Worm (Caenorhabditis elegans) whole organism, late embryonic: ENCODE data around the gene slt-1.

Experiments
- K09A11.1 ChIP-seq: sonication (generic microtip); optimal IDR thresholded peaks from 2 replicates; lab custom pipeline; 2017; ENCODE audit warnings: antibody characterized with exemption, mild to moderate bottlenecking, missing genetic modification characterization, missing compliant biosample characterization; ENCODE audit not compliant: insufficient read depth
- ama-1 ChIP-seq: fragments of 150-350 bp; optimal IDR thresholded peaks from 2 replicates; lab custom pipeline; 2014
- ceh-24 ChIP-seq: sonication (generic microtip); optimal IDR thresholded peaks from 2 replicates; lab custom pipeline; 2016; ENCODE audit warnings: mild to moderate bottlenecking, missing genetic modification characterization, missing compliant biosample characterization
- ceh-31 ChIP-seq: sonication (generic microtip); optimal IDR thresholded peaks from 2 replicates; lab custom pipeline; 2016; ENCODE audit warnings: missing genetic modification characterization, missing compliant biosample characterization
- che-1 ChIP-seq: sonication (generic microtip); optimal IDR thresholded peaks from 2 replicates; lab custom pipeline; 2016; ENCODE audit warnings: mild to moderate bottlenecking, missing genetic modification characterization, missing compliant biosample characterization
- pat-9 ChIP-seq: fragments of 200-800 bp; sonication (Bioruptor generic); optimal IDR thresholded peaks from 2 replicates; lab custom pipeline; 2018; ENCODE audit warnings: mild to moderate bottlenecking, missing genetic modification characterization, moderate library complexity, missing compliant biosample characterization
- pha-4 ChIP-seq: fragments of 150-350 bp; optimal IDR thresholded peaks from 2 replicates; lab custom pipeline; 2018; ENCODE audit warnings: missing biosample characterization, missing genetic modification reagents, missing genetic modification characterization
- unc-86 ChIP-seq: sonication (generic microtip); optimal IDR thresholded peaks from 2 replicates; lab custom pipeline; 2016; ENCODE audit warnings: missing genetic modification characterization, missing compliant biosample characterization
- ztf-16 ChIP-seq: sonication (generic microtip); optimal IDR thresholded peaks from 2 replicates; lab custom pipeline; 2017; ENCODE audit warnings: missing genetic modification characterization, missing compliant biosample characterization

DNA sequence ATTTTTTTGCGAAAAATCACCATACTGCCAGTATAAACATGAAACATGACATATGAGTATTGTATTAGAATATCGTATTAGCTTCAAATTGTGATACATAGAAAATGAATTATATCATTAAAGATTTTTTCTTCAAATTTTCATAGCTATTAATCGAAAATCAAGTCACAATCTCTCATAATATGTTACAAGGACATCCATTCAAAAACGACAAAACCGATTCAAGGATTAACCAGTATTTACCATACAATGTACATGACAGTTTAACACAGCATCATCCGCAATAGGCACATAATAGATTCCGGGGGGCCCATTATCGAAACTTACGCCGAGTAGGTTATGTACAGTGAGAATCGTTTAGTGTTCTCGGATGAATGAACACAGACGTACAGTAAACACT is 2.8 kb upstream of the slt-1 start:
- TF ChIP-seq ama-1 (lab: Kevin White, UChicago) (no peak), unc-86 (tag; lab: Kevin White, UChicago) (no peak), pat-9 (tag; lab: Kevin White, UChicago) (no peak), ceh-24 (tag; lab: Kevin White, UChicago) (no peak), che-1 (tag; lab: Kevin White, UChicago) (no peak), pha-4 (tag; lab: Kevin White, UChicago) (no peak), K09A11.1 (tag; lab: Kevin White, UChicago) (no peak), ceh-31 (tag; lab: Kevin White, UChicago) (no peak), ztf-16 (tag; lab: Kevin White, UChicago) (no peak)
